Worm (Caenorhabditis elegans): ENCODE data around the gene cyp-35A1.
"Not testable (repeated sequence)": the region's sequence is repeated elsewhere in the genome, so short reads cannot be mapped to it uniquely, and the experiment has no call there.

The cyp-35A1 gene

ce11 chrV:7341942-7342341 is 19.6 kb downstream of the cyp-35A1 start, which contains the start of the genes nhr-263 and nhr-148:
TSS of gene nhr-263 (minus strand) at chrV:7342042.
TSS of gene nhr-148 (plus strand) at chrV:7342156.
- TF ChIP-seq dao-5 (tag; optimal IDR thresholded peaks at IDR 0.05), result no peak
- TF ChIP-seq him-1 (tag; optimal IDR thresholded peaks at IDR 0.05), result no peak
- TF ChIP-seq W03F9.2 (tag; optimal IDR thresholded peaks at IDR 0.05), result no peak

ce11 chrV:7339831-7340230 is 21.7 kb downstream of the cyp-35A1 start, which contains the start of gene srh-187:
TSS of gene srh-187 (minus strand) at chrV:7339931.
- TF ChIP-seq W03F9.2 (tag; optimal IDR thresholded peaks at IDR 0.05) (no peak), dao-5 (tag; optimal IDR thresholded peaks at IDR 0.05) (no peak), him-1 (tag; optimal IDR thresholded peaks at IDR 0.05) (no peak)

ce11 chrV:7337218-7337617 is 24.4 kb downstream of the cyp-35A1 start, which contains the start of gene F10G2.7:
TSS of gene F10G2.7 (minus strand) at chrV:7337318.
- not testable (repeated sequence) for TF ChIP-seq dao-5, W03F9.2, him-1 (tag; optimal IDR thresholded peaks at IDR 0.05)

ce11 chrV:7332253-7332652 is 29.3 kb downstream of the cyp-35A1 start, which contains the start of gene F10G2.1:
TSS of gene F10G2.1 (plus strand) at chrV:7332553.
- TF ChIP-seq dao-5 (tag; optimal IDR thresholded peaks at IDR 0.05) (no peak), him-1 (tag; optimal IDR thresholded peaks at IDR 0.05) (no peak), W03F9.2 (tag; optimal IDR thresholded peaks at IDR 0.05) (no peak)

ce11 chrV:7330868-7331267 is 30.7 kb downstream of the cyp-35A1 start, which contains the start of gene F10G2.2:
TSS of gene F10G2.2 (plus strand) at chrV:7331168.
- TF ChIP-seq him-1 (tag; optimal IDR thresholded peaks at IDR 0.05) (no peak), dao-5 (tag; optimal IDR thresholded peaks at IDR 0.05) (no peak), W03F9.2 (tag; optimal IDR thresholded peaks at IDR 0.05) (no peak)

- TF ChIP-seq dao-5 (tag; optimal IDR thresholded peaks at IDR 0.05) (no peak), him-1 (tag; optimal IDR thresholded peaks at IDR 0.05) (no peak), W03F9.2 (tag; optimal IDR thresholded peaks at IDR 0.05) (no peak)
Observed at ce11 chrV:7328092-7328491, 33.5 kb downstream of the cyp-35A1 start, which contains the start of gene clec-7. TSS of gene clec-7 (plus strand) at chrV:7328392.

DNA sequence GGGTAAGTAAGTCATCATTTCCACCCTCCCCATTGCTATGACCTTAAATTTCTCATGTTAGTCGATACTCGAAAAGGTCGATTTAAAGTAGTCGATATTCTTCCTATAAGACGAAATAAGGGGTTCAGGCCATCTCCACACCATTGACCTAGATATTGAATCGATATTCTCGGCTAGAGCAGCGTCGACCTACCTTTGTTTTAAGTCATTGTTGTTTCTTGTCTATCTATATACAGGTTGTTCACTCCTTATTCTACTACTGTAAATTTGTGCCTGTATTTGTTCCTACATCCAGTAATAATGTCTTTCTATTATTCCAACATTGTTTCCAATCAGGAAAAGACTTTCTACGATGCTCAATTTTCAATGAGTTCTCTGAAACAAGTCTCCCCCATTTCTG is 34.6 kb downstream of the cyp-35A1 start, which contains the start of gene F10G2.4:
F10G2.4 (plus strand) TSS at position 301 of the 400 bp plus-strand sequence.
- TF ChIP-seq dao-5 (tag; optimal IDR thresholded peaks at IDR 0.05), result no peak

- TF ChIP-seq W03F9.2 (tag; optimal IDR thresholded peaks at IDR 0.05) (no peak), him-1 (tag; optimal IDR thresholded peaks at IDR 0.05) (no peak), dao-5 (tag; optimal IDR thresholded peaks at IDR 0.05) (no peak)
Observed at ce11 chrV:7325285-7325684, 36.3 kb downstream of the cyp-35A1 start, which contains the start of gene srx-92. TSS of gene srx-92 (minus strand) at chrV:7325385.

ce11 chrV:7321915-7322314 is 39.7 kb downstream of the cyp-35A1 start, which contains the start of gene F10G2.10:
TSS of gene F10G2.10 (plus strand) at chrV:7322215.
- TF ChIP-seq dao-5 (tag; optimal IDR thresholded peaks at IDR 0.05) (no peak), W03F9.2 (tag; optimal IDR thresholded peaks at IDR 0.05) (no peak)

ce11 chrV:7320909-7321308 is 40.7 kb downstream of the cyp-35A1 start, which contains the start of gene lmd-4:
TSS of gene lmd-4 (minus strand) at chrV:7321009.
- no peak for TF ChIP-seq W03F9.2 (tag; optimal IDR thresholded peaks at IDR 0.05)
- no peak for TF ChIP-seq dao-5 (tag; optimal IDR thresholded peaks at IDR 0.05)
- TF ChIP-seq him-1 (tag; optimal IDR thresholded peaks at IDR 0.05), result no peak

DNA sequence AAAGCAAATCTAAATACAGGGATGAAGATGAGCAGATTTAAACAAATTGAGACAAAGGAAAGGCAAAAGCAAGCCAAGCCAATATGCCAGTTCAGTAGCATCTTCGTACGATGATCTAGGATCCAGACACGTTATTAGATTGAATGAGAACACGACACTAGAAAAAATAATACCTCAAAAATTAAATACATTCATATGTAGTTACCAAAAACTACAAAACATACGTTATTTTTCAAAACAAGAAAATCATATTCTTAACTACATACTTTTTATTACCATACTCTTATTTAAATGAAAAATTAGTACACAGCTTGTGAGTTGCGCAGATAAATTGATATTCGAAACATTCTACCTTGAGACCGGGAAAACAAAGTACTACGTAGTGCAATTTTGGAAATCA is 48.3 kb downstream of the cyp-35A1 start, which contains the start of gene srx-6:
srx-6 (minus strand) TSS at position 101 of the 400 bp plus-strand sequence.
- TF ChIP-seq dao-5 (tag; optimal IDR thresholded peaks at IDR 0.05), result no peak
- no peak for TF ChIP-seq him-1 (tag; optimal IDR thresholded peaks at IDR 0.05)
- TF ChIP-seq W03F9.2 (tag; optimal IDR thresholded peaks at IDR 0.05), result no peak

All from whole organism, L4/young adult.